Fruit fly (Drosophila melanogaster): ENCODE results near the gene Ube4A.

Ube4A gene

DNA sequence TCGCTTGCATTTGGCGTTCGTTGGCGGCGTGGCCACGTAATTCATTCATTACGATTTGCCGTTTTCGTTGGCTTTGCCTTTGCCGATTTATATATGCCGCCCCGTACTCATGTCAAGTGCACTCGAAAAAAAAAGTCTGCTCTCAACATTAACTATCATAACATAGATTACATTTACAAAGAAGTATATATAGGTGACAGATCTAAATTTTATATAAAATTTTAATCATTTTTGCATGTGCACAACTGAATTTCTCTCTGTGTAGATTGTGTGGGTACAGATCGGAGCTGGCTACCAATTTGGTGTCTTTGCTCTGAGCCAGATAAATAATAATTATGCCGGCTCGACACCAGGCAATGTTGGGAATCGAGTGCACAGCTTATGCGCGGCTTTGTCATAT is 40.1 kb downstream of the Ube4A start (continued):
- TF ChIP-seq row (GFP tag; IDR thresholded peaks at IDR 0.05) (peak; percentile 68), CG32767 (GFP tag; IDR thresholded peaks at IDR 0.05) (peak; percentile 58), pzg (GFP tag; optimal IDR thresholded peaks at IDR 0.05) (no peak), CG17361 (GFP tag; IDR thresholded peaks at IDR 0.05) (peak; percentile 39; the same call in 1 of the 3 replicates), Xrp1 (GFP tag; IDR thresholded peaks at IDR 0.05) (peak; percentile 68), CG2120 (GFP tag; optimal IDR thresholded peaks at IDR 0.05) (peak; percentile 47), Fer2 (tag; optimal IDR thresholded peaks at IDR 0.05) (no peak), slp2 (GFP tag; optimal IDR thresholded peaks at IDR 0.05) (no peak), tll (GFP tag; optimal IDR thresholded peaks at IDR 0.05) (no peak), CG2875 (GFP tag; optimal IDR thresholded peaks at IDR 0.05) (no peak), Rfx (GFP tag; IDR thresholded peaks at IDR 0.05) (peak; percentile 64), CG30403 (GFP tag; optimal IDR thresholded peaks at IDR 0.05) (peak; percentile 49), zfh2 (GFP tag; optimal IDR thresholded peaks at IDR 0.05) (peak; percentile 1), CG7839 (tag; optimal IDR thresholded peaks at IDR 0.05) (peak; percentile 58), CG6765 (GFP tag; optimal IDR thresholded peaks at IDR 0.05) (no peak), gcm2 (GFP tag; optimal IDR thresholded peaks at IDR 0.05) (no peak), z (GFP tag; IDR thresholded peaks at IDR 0.05) (no peak), Trl (optimal IDR thresholded peaks at IDR 0.05) (no peak), Trl (GFP tag; optimal IDR thresholded peaks at IDR 0.05) (no peak), Ets65A (GFP tag) (peak; percentile 90), CG4328 (GFP tag; optimal IDR thresholded peaks at IDR 0.05) (no peak), CG12236 (GFP tag; optimal IDR thresholded peaks at IDR 0.05) (peak; percentile 21), tgo (GFP tag; IDR thresholded peaks at IDR 0.05) (peak; percentile 58), CG14014 (GFP tag; IDR thresholded peaks at IDR 0.05) (peak; percentile 58; the same call in 1 of the 2 replicates), Fer1 (GFP tag; optimal IDR thresholded peaks at IDR 0.05) (peak; percentile 2), Hsf (GFP tag; optimal IDR thresholded peaks at IDR 0.05) (peak; percentile 27), Awh (GFP tag; IDR thresholded peaks at IDR 0.05) (no peak), ssp (GFP tag; IDR thresholded peaks at IDR 0.05) (peak; percentile 32; the same call in 1 of the 2 replicates), CG7271 (tag; optimal IDR thresholded peaks at IDR 0.05) (no peak), insv (GFP tag; optimal IDR thresholded peaks at IDR 0.05) (no peak), pfk (GFP tag; optimal IDR thresholded peaks at IDR 0.05) (no peak), unc-4 (GFP tag; IDR thresholded peaks at IDR 0.05; ENCODE audit: partially characterized antibody) (no peak), H15 (GFP tag; IDR thresholded peaks at IDR 0.05) (no peak), Sox100B (GFP tag; optimal IDR thresholded peaks at IDR 0.05) (peak; percentile 23), Oaz (GFP tag; IDR thresholded peaks at IDR 0.05) (0 out of 2 replicates have a peak, but pooled peaks have one; percentile 32), CG4404 (GFP tag; IDR thresholded peaks at IDR 0.05) (peak; percentile 56), Drgx (GFP tag; IDR thresholded peaks at IDR 0.05) (peak; percentile 80), Blimp-1 (GFP tag; optimal IDR thresholded peaks at IDR 0.05) (peak; percentile 45), ato (GFP tag; IDR thresholded peaks at IDR 0.05; ENCODE audit: partially characterized antibody) (no peak), CG14441 (GFP tag; IDR thresholded peaks at IDR 0.05) (peak; percentile 73), Ssrp (tag; optimal IDR thresholded peaks at IDR 0.05) (peak; percentile 42), CG10654 (GFP tag; optimal IDR thresholded peaks at IDR 0.05) (peak; percentile 20), abd-A (tag; optimal IDR thresholded peaks at IDR 0.05) (no peak), CG4730 (GFP tag; IDR thresholded peaks at IDR 0.05) (0 out of 2 replicates have a peak, but pooled peaks have one; percentile 42), zfh1 (GFP tag; IDR thresholded peaks at IDR 0.05) (peak; percentile 74; the same call in 2 of the 3 replicates), Ptx1 (GFP tag; IDR thresholded peaks at IDR 0.05) (peak; percentile 72), MESR4 (GFP tag; optimal IDR thresholded peaks at IDR 0.05) (no peak), Sox102F (GFP tag; optimal IDR thresholded peaks at IDR 0.05) (peak; percentile 59), Poxn (GFP tag; IDR thresholded peaks at IDR 0.05) (no peak), lmd (GFP tag; IDR thresholded peaks at IDR 0.05) (peak; percentile 41; the same call in 1 of the 2 replicates), fd96Cb (tag; optimal IDR thresholded peaks at IDR 0.05) (peak; percentile 29), CG12769 (tag; optimal IDR thresholded peaks at IDR 0.05) (peak; percentile 58)
